Fruit fly (Drosophila melanogaster) Kc167 (cell line): Measurements from ENCODE around the gene Cpr67Fa2.

Experiments
- Myc ChIP-seq: fragments of >200 bp; optimal IDR thresholded peaks from 2 replicates; lab custom pipeline; 2017; ENCODE audit warnings: missing external identifiers
- Sin3A ChIP-seq: fragments of >200 bp; optimal IDR thresholded peaks from 2 replicates; lab custom pipeline; 2018; ENCODE audit warnings: missing external identifiers
- psq ChIP-seq: fragments of >200 bp; optimal IDR thresholded peaks from 2 replicates; lab custom pipeline; 2017; ENCODE audit warnings: missing external identifiers

DNA sequence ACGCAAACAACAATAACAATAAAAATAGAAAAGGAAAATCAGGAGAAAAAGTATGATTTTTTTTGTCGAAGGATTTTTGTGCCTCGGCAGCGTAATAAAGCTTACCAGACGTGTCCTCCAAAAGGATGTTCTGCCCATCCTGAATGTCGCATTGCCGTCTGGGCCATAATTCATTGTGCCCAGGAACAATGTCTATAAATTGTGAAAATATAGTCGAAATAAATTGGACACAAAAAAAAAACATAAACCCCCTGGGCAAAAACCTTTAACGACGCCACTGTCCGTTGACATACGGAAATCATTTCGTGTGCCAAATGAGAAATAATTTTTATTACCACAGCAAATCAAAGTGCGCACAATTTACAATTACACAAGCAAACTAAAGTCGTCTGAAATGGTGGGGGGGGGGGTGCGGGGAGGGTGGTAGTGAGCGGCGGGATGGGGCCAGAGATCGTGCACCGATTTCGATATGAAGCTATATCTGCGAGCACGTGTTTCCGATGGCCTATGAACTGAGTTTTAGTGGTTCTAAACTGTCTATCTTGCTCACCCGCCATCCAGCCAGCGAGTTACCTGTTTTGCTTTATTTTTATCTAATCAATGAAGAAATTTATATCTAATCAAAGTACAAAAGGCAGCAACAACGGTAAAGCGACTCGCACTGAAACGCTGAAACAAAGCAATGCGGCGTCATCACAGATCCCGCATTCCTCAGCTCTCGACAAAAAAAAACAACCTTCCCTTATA, 24.7 kb upstream of the Cpr67Fa2 start:
- TF ChIP-seq psq (lab: Kevin White, UChicago) (no peak), Sin3A (no peak), Myc (lab: Kevin White, UChicago) (no peak)
